Fruit fly (Drosophila melanogaster) whole organism, embryonic: ENCODE results near the gene alpha-Est1.

Experiments
- ATbp ChIP-seq: fragments of 200-800 bp; sonication (Bioruptor generic); optimal IDR thresholded peaks from 2 replicates; lab custom pipeline; 2017; ENCODE audit warnings: missing biosample characterization, mild to moderate bottlenecking, missing genetic modification characterization, missing genetic modification reagents
- Abd-B ChIP-seq: fragments of 200-800 bp; sonication (Bioruptor generic); optimal IDR thresholded peaks from 2 replicates; lab custom pipeline; 2018; ENCODE audit warnings: missing biosample characterization, mild to moderate bottlenecking, missing genetic modification characterization, moderate library complexity
- B-H1 ChIP-seq: fragments of 200-800 bp; sonication (Bioruptor generic); IDR thresholded peaks from 3 replicates; pipeline ENCODE4 v1.3.6; 2022; ENCODE audit warnings: missing biosample characterization, missing genetic modification characterization
- B-H2 ChIP-seq: fragments of 200-800 bp; sonication (Bioruptor generic); optimal IDR thresholded peaks from 2 replicates; lab custom pipeline; 2018; ENCODE audit warnings: missing biosample characterization, mild to moderate bottlenecking, missing genetic modification characterization
- CG10274 ChIP-seq: fragments of 200-800 bp; sonication (Bioruptor generic); optimal IDR thresholded peaks from 3 replicates; lab custom pipeline; 2017; ENCODE audit warnings: missing biosample characterization, mild to moderate bottlenecking, missing genetic modification characterization
- CG10462 ChIP-seq: fragments of 200-800 bp; sonication (Bioruptor generic); optimal IDR thresholded peaks from 2 replicates; lab custom pipeline; 2016; ENCODE audit warnings: missing biosample characterization, missing genetic modification characterization
- CG11456 ChIP-seq: fragments of 200-800 bp; sonication (Bioruptor generic); IDR thresholded peaks from 3 replicates; pipeline ENCODE4 v1.3.6; 2022; ENCODE audit warnings: missing biosample characterization, missing genetic modification characterization
- CG12942 ChIP-seq: fragments of 200-800 bp; sonication (Bioruptor generic); optimal IDR thresholded peaks from 3 replicates; lab custom pipeline; 2016; ENCODE audit warnings: missing biosample characterization, missing genetic modification characterization
- CG13296 ChIP-seq: fragments of 200-800 bp; sonication (Bioruptor generic); optimal IDR thresholded peaks from 3 replicates; lab custom pipeline; 2018; ENCODE audit warnings: missing biosample characterization, mild to moderate bottlenecking, missing genetic modification characterization
- CG15011 ChIP-seq: fragments of 200-800 bp; sonication (Bioruptor generic); optimal IDR thresholded peaks from 3 replicates; lab custom pipeline; 2018; ENCODE audit warnings: missing biosample characterization, mild to moderate bottlenecking, missing genetic modification characterization
- CG15479 ChIP-seq: fragments of 200-800 bp; sonication (Bioruptor generic); optimal IDR thresholded peaks from 3 replicates; lab custom pipeline; 2019; ENCODE audit warnings: missing biosample characterization, mild to moderate bottlenecking, missing genetic modification characterization, moderate library complexity
- CG17361 ChIP-seq: fragments of 200-800 bp; sonication (Bioruptor generic); IDR thresholded peaks from 3 replicates; pipeline ENCODE4 v1.3.6; 2022; ENCODE audit warnings: missing biosample characterization, missing genetic modification characterization
- CG17568 ChIP-seq: fragments of 200-800 bp; sonication (Bioruptor generic); optimal IDR thresholded peaks from 2 replicates; lab custom pipeline; 2018; ENCODE audit warnings: missing biosample characterization, mild to moderate bottlenecking, missing genetic modification characterization, moderate library complexity
- CG17829 ChIP-seq: fragments of 200-800 bp; optimal IDR thresholded peaks from 2 replicates; lab custom pipeline; 2019; ENCODE audit warnings: missing biosample characterization, mild to moderate bottlenecking, missing genetic modification characterization, moderate library complexity
- CG18599 ChIP-seq: fragments of 200-800 bp; sonication (Bioruptor generic); optimal IDR thresholded peaks from 3 replicates; lab custom pipeline; 2017; ENCODE audit warnings: missing biosample characterization, missing genetic modification characterization, mild to moderate bottlenecking, moderate library complexity, missing genetic modification reagents
- CG2202 ChIP-seq: fragments of 200-800 bp; sonication (Bioruptor generic); optimal IDR thresholded peaks from 2 replicates; lab custom pipeline; 2018; ENCODE audit warnings: missing biosample characterization, mild to moderate bottlenecking, missing genetic modification characterization
- CG32767 ChIP-seq: fragments of 200-800 bp; sonication (Bioruptor generic); IDR thresholded peaks from 2 replicates; pipeline ENCODE4 v1.3.6; 2022; ENCODE audit warnings: missing biosample characterization, missing genetic modification characterization
- CG33213 ChIP-seq: fragments of 200-800 bp; sonication (Bioruptor generic); optimal IDR thresholded peaks from 3 replicates; lab custom pipeline; 2016; ENCODE audit warnings: missing biosample characterization, missing genetic modification characterization
- CG42726 ChIP-seq: fragments of 200-800 bp; sonication (Bioruptor generic); IDR thresholded peaks from 2 replicates; pipeline ENCODE4 v1.3.6; 2022; ENCODE audit warnings: missing biosample characterization, missing genetic modification characterization; ENCODE audit not compliant: partially characterized antibody
- CG5953 ChIP-seq: fragments of 200-800 bp; sonication (Bioruptor generic); IDR thresholded peaks from 2 replicates; pipeline ENCODE4 v1.3.6; 2022; ENCODE audit warnings: missing biosample characterization, missing genetic modification characterization
- CG7271 ChIP-seq: fragments of 200-800 bp; sonication (Bioruptor generic); optimal IDR thresholded peaks from 2 replicates; lab custom pipeline; 2018; ENCODE audit warnings: missing biosample characterization, mild to moderate bottlenecking, missing genetic modification characterization, moderate library complexity
- CG7556 ChIP-seq: fragments of 200-800 bp; sonication (Bioruptor generic); optimal IDR thresholded peaks from 2 replicates; lab custom pipeline; 2017; ENCODE audit warnings: missing biosample characterization, mild to moderate bottlenecking, missing genetic modification characterization
- CG7963 ChIP-seq: fragments of 200-800 bp; sonication (Bioruptor generic); IDR thresholded peaks from 3 replicates; pipeline ENCODE4 v1.3.6; 2022; ENCODE audit warnings: missing biosample characterization, missing genetic modification characterization; ENCODE audit not compliant: partially characterized antibody
- CG8290 ChIP-seq, 3 experiments: fragments of 200-800 bp; sonication (Bioruptor generic); optimal IDR thresholded peaks; 2 replicates each; lab custom pipeline; 2016 to 2019; ENCODE audit warnings: missing biosample characterization in 3 of 3, missing genetic modification characterization in 3 of 3, mild to moderate bottlenecking in 2 of 3, moderate library complexity in 1 of 3
- CG9437 ChIP-seq: fragments of 200-800 bp; sonication (Bioruptor generic); optimal IDR thresholded peaks from 2 replicates; lab custom pipeline; 2018; ENCODE audit warnings: missing biosample characterization, mild to moderate bottlenecking, missing genetic modification characterization
- Doc2 ChIP-seq: fragments of 200-800 bp; sonication (Bioruptor generic); IDR thresholded peaks from 2 replicates; pipeline ENCODE4 v1.3.6; 2022; ENCODE audit warnings: missing biosample characterization, missing genetic modification characterization
- Dp ChIP-seq: fragments of 200-800 bp; sonication (Bioruptor generic); optimal IDR thresholded peaks from 2 replicates; lab custom pipeline; 2018; ENCODE audit warnings: missing biosample characterization, mild to moderate bottlenecking, missing genetic modification characterization, moderate library complexity
- Dref ChIP-seq: fragments of 200-800 bp; sonication (Bioruptor generic); IDR thresholded peaks from 2 replicates; pipeline ENCODE4 v1.3.6; 2022; ENCODE audit warnings: missing biosample characterization, missing genetic modification characterization
- Drgx ChIP-seq: fragments of 200-800 bp; sonication (Bioruptor generic); IDR thresholded peaks from 2 replicates; pipeline ENCODE4 v1.3.6; 2022; ENCODE audit warnings: missing biosample characterization, missing genetic modification characterization
- Eip74EF ChIP-seq, 2 experiments: fragments of 200-800 bp in 1 of 2; fragments of >200 bp in 1 of 2; sonication (Bioruptor generic) in 1 of 2; optimal IDR thresholded peaks; 2 replicates each; lab custom pipeline; 2017 to 2019; ENCODE audit warnings: missing biosample characterization in 2 of 2, missing genetic modification characterization in 2 of 2, mild to moderate bottlenecking in 1 of 2, moderate library complexity in 1 of 2
- Ets97D ChIP-seq: fragments of 200-800 bp; sonication (Bioruptor generic); optimal IDR thresholded peaks from 3 replicates; lab custom pipeline; 2016; ENCODE audit warnings: missing biosample characterization, missing genetic modification characterization
- HHEX ChIP-seq: fragments of 200-800 bp; sonication (Bioruptor generic); optimal IDR thresholded peaks from 3 replicates; lab custom pipeline; 2017; ENCODE audit warnings: missing biosample characterization, mild to moderate bottlenecking, missing genetic modification characterization, missing genetic modification reagents
- Hr78 ChIP-seq, 2 experiments: fragments of 200-800 bp in 1 of 2; fragments of >200 bp in 1 of 2; sonication (Bioruptor generic) in 1 of 2; optimal IDR thresholded peaks; 2 replicates each; lab custom pipeline; 2017 to 2019; ENCODE audit warnings: missing biosample characterization in 2 of 2, missing genetic modification characterization in 2 of 2, mild to moderate bottlenecking in 1 of 2, moderate library complexity in 1 of 2
- Hsf ChIP-seq: fragments of 200-800 bp; sonication (Bioruptor generic); optimal IDR thresholded peaks from 3 replicates; lab custom pipeline; 2016; ENCODE audit warnings: missing biosample characterization, missing genetic modification characterization
- Myb ChIP-seq: fragments of 200-800 bp; sonication (Bioruptor generic); optimal IDR thresholded peaks from 2 replicates; lab custom pipeline; 2016; ENCODE audit warnings: missing biosample characterization, missing genetic modification characterization
- Oli ChIP-seq: fragments of 200-800 bp; sonication (Bioruptor generic); optimal IDR thresholded peaks from 2 replicates; lab custom pipeline; 2018; ENCODE audit warnings: missing biosample characterization, mild to moderate bottlenecking, missing genetic modification characterization, moderate library complexity
- ac ChIP-seq: fragments of 200-800 bp; sonication (Bioruptor generic); optimal IDR thresholded peaks from 3 replicates; lab custom pipeline; 2017; ENCODE audit warnings: missing biosample characterization, mild to moderate bottlenecking, missing genetic modification characterization
- amos ChIP-seq: fragments of 200-800 bp; sonication (Bioruptor generic); IDR thresholded peaks from 2 replicates; pipeline ENCODE4 v1.3.6; 2022; ENCODE audit warnings: missing biosample characterization, missing genetic modification characterization; ENCODE audit not compliant: partially characterized antibody
- gem ChIP-seq: fragments of 200-800 bp; sonication (Bioruptor generic); optimal IDR thresholded peaks from 2 replicates; lab custom pipeline; 2019; ENCODE audit warnings: missing biosample characterization, mild to moderate bottlenecking, missing genetic modification characterization, moderate library complexity
- h ChIP-seq: fragments of >200 bp; optimal IDR thresholded peaks from 2 replicates; lab custom pipeline; 2017
- hkb ChIP-seq, 2 experiments: fragments of 200-800 bp in 1 of 2; fragments of >200 bp in 1 of 2; sonication (Bioruptor generic) in 1 of 2; IDR thresholded peaks in 1 of 2; optimal IDR thresholded peaks in 1 of 2; 2 replicates each; pipeline versions ENCODE4 v1.3.6 to Lab custom; 2017 to 2022; ENCODE audit warnings: missing biosample characterization in 1 of 2, missing genetic modification characterization in 1 of 2
- nom ChIP-seq: fragments of 200-800 bp; sonication (Bioruptor generic); optimal IDR thresholded peaks from 2 replicates; lab custom pipeline; 2017; ENCODE audit warnings: missing biosample characterization, missing genetic modification characterization, mild to moderate bottlenecking, moderate library complexity, missing genetic modification reagents
- odd ChIP-seq: fragments of 200-800 bp; sonication (Bioruptor generic); optimal IDR thresholded peaks from 2 replicates; lab custom pipeline; 2017; ENCODE audit warnings: missing biosample characterization, mild to moderate bottlenecking, missing genetic modification characterization
- pan ChIP-seq, 4 experiments: fragments of >200 bp in 3 of 4; fragments of 200-800 bp in 1 of 4; sonication (Bioruptor generic) in 1 of 4; optimal IDR thresholded peaks in 3 of 4; IDR thresholded peaks in 1 of 4; 2 replicates each; pipeline versions ENCODE4 v1.3.6 to Lab custom; 2017 to 2022; ENCODE audit warnings: missing biosample characterization in 2 of 4, missing genetic modification characterization in 2 of 4, mixed read lengths in 1 of 4
- pb ChIP-seq: fragments of 200-800 bp; sonication (Bioruptor generic); optimal IDR thresholded peaks from 3 replicates; lab custom pipeline; 2016; ENCODE audit warnings: missing biosample characterization, missing genetic modification characterization
- sc ChIP-seq, 3 experiments: fragments of >200 bp in 2 of 3; fragments of 200-800 bp in 1 of 3; sonication (Bioruptor generic) in 1 of 3; optimal IDR thresholded peaks; 2 replicates in 2 of 3; 3 replicates in 1 of 3; lab custom pipeline; 2017; ENCODE audit warnings: mild to moderate bottlenecking in 1 of 3, missing biosample characterization in 1 of 3, missing genetic modification characterization in 1 of 3, missing genetic modification reagents in 1 of 3
- unpg ChIP-seq: fragments of 200-800 bp; sonication (Bioruptor generic); optimal IDR thresholded peaks from 3 replicates; lab custom pipeline; 2018; ENCODE audit warnings: missing biosample characterization, mild to moderate bottlenecking, missing genetic modification characterization, moderate library complexity
- wek ChIP-seq: fragments of 200-800 bp; sonication (Bioruptor generic); optimal IDR thresholded peaks from 3 replicates; lab custom pipeline; 2018; ENCODE audit warnings: missing biosample characterization, mild to moderate bottlenecking, missing genetic modification characterization, moderate library complexity

alpha-Est1 gene

DNA sequence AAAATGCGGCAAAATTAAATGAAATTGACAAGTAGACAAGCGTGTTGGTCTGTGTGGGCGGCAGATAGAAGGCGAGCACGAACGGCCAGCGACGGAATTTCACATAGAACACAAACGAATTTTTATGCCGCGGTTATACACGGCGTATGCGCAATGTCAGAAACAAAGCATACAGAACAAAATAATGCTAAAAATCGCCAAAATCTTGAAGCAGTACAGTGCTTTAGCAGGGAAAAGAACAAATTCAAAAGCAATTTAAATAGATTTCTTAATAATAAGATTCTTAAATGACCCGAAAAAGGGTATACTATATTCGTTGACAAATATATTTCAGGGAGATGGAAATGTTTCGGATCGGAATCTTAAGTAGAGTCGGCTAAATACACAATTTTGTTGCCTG lies 48.4 kb downstream of the alpha-Est1 start (continued):
- no peak for TF ChIP-seq sc (optimal IDR thresholded peaks at IDR 0.05; lab: Kevin White, UChicago)
- no peak for TF ChIP-seq sc (GFP tag; optimal IDR thresholded peaks at IDR 0.05; lab: Kevin White, UChicago)
- TF ChIP-seq CG42726 (GFP tag; lab: Robert Waterston, UW): no peak
- TF ChIP-seq Myb (GFP tag; lab: Kevin White, UChicago): no peak
- no peak for TF ChIP-seq pan (optimal IDR thresholded peaks at IDR 0.05; lab: Kevin White, UChicago)
- peak in 1 of 2 experiments; percentile 32 for TF ChIP-seq pan (GFP tag; optimal IDR thresholded peaks at IDR 0.05 in 1 of 2, IDR thresholded peaks at IDR 0.05 in 1 of 2)
- TF ChIP-seq CG7271 (tag; lab: Kevin White, UChicago): no peak
- no peak for TF ChIP-seq CG13296
- TF ChIP-seq CG12942: no peak
- no peak for TF ChIP-seq ATbp (GFP tag; lab: Kevin White, UChicago)
- peak; percentile 22 for TF ChIP-seq Oli
- TF ChIP-seq ac: no peak
- no peak for TF ChIP-seq odd (GFP tag; lab: Kevin White, UChicago)
- no peak for TF ChIP-seq CG15479 (GFP tag; lab: Kevin White, UChicago)
- TF ChIP-seq CG17829 (tag; lab: Kevin White, UChicago): no peak
- no peak for TF ChIP-seq CG9437 (GFP tag; lab: Kevin White, UChicago)
- TF ChIP-seq gem (tag; lab: Kevin White, UChicago): peak; percentile 47
- no peak for TF ChIP-seq CG17361 (GFP tag; lab: Robert Waterston, UW)
- no peak for TF ChIP-seq Doc2
- no peak for TF ChIP-seq Hr78 (GFP tag; optimal IDR thresholded peaks at IDR 0.05; lab: Kevin White, UChicago)
- TF ChIP-seq Eip74EF (GFP tag; optimal IDR thresholded peaks at IDR 0.05; lab: Kevin White, UChicago): no peak
- TF ChIP-seq CG8290 (GFP tag; optimal IDR thresholded peaks at IDR 0.05; lab: Kevin White, UChicago): no peak
- TF ChIP-seq CG8290 (tag; optimal IDR thresholded peaks at IDR 0.05; lab: Kevin White, UChicago): peak in 1 of 2 experiments; percentile 6
- no peak for TF ChIP-seq CG11456
- no peak for TF ChIP-seq Abd-B (GFP tag; lab: Kevin White, UChicago)
- peak; percentile 13 for TF ChIP-seq Hsf (GFP tag; lab: Kevin White, UChicago)
- no peak for TF ChIP-seq amos (GFP tag; lab: Robert Waterston, UW)
- no peak for TF ChIP-seq unpg (GFP tag; lab: Kevin White, UChicago)
- TF ChIP-seq B-H2 (GFP tag; lab: Kevin White, UChicago): no peak
- no peak for TF ChIP-seq CG2202 (tag; lab: Kevin White, UChicago)
- no peak for TF ChIP-seq CG17568
- TF ChIP-seq HHEX (GFP tag; lab: Kevin White, UChicago): no peak
- no peak for TF ChIP-seq CG7556
- no peak for TF ChIP-seq Dref (GFP tag; lab: Robert Waterston, UW)
- no peak for TF ChIP-seq CG5953 (GFP tag; lab: Robert Waterston, UW)
- no peak for TF ChIP-seq hkb (optimal IDR thresholded peaks at IDR 0.05; lab: Kevin White, UChicago)
- no peak for TF ChIP-seq hkb (GFP tag; IDR thresholded peaks at IDR 0.05; lab: Robert Waterston, UW)
- no peak for TF ChIP-seq Dp (GFP tag; lab: Kevin White, UChicago)
- TF ChIP-seq CG7963: no peak
- no peak for TF ChIP-seq Ets97D (GFP tag; lab: Kevin White, UChicago)
- no peak for TF ChIP-seq CG33213 (GFP tag; lab: Kevin White, UChicago)
- no peak for TF ChIP-seq CG10462 (GFP tag; lab: Kevin White, UChicago)
- peak; percentile 24 for TF ChIP-seq CG18599 (GFP tag; lab: Kevin White, UChicago)
- no peak for TF ChIP-seq pb (GFP tag; lab: Kevin White, UChicago)
- no peak for TF ChIP-seq h (lab: Kevin White, UChicago)
- no peak for TF ChIP-seq B-H1 (GFP tag; lab: Robert Waterston, UW)
- TF ChIP-seq CG10274 (GFP tag; lab: Kevin White, UChicago): no peak
- TF ChIP-seq nom (GFP tag; lab: Kevin White, UChicago): no peak
- no peak for TF ChIP-seq CG15011
- 0 out of 2 replicates have a peak, but pooled peaks have one; percentile 40 for TF ChIP-seq CG32767 (GFP tag; lab: Robert Waterston, UW)
- TF ChIP-seq wek (GFP tag; lab: Kevin White, UChicago): no peak
- no peak for TF ChIP-seq Drgx (GFP tag; lab: Robert Waterston, UW)
